Worm (Caenorhabditis elegans): Measurements from ENCODE around the gene C26E1.2.

DNA sequence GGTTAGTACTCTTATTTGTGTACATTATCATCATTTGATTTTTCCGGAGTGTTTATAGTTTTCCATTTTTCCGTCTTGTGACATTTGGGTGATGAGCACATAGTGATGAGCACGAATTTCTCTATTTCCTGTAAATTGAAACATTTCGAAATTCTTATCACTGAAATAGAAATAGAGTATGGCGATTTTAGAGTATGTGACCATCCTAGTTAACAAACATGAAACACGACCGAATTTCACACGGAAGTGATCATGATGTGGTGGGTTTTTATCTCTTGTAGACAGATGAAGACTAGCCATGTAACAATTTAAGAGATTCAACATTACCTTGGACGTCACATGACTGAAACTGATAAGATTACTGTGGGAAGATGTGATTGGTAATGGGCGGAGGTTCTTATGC, 35.7 kb upstream of the C26E1.2 start:
- TF ChIP-seq ceh-16 (tag; optimal IDR thresholded peaks at IDR 0.05) (no peak), pqm-1 (tag; optimal IDR thresholded peaks at IDR 0.05) (peak; percentile 88)
